Worm (Caenorhabditis elegans): ENCODE measurements around the gene srz-31.

The srz-31 gene

ce11 chrIV:14158086-14158485 lies 20.9 kb downstream of the srz-31 start, which contains the start of gene R05A10.8:
TSS of gene R05A10.8 (minus strand) at chrIV:14158186.
- no peak for TF ChIP-seq hlh-30 (tag; optimal IDR thresholded peaks at IDR 0.05; ENCODE audit: insufficient read depth)
- TF ChIP-seq ceh-6 (GFP tag; optimal IDR thresholded peaks at IDR 0.05), result no peak
- no peak for TF ChIP-seq fax-1 (tag; optimal IDR thresholded peaks at IDR 0.05)
- TF ChIP-seq eyg-1 (tag; optimal IDR thresholded peaks at IDR 0.05), result no peak
- TF ChIP-seq K02D7.2 (tag; optimal IDR thresholded peaks at IDR 0.05), result no peak
- TF ChIP-seq ztf-16 (tag; optimal IDR thresholded peaks at IDR 0.05), result no peak
- no peak for TF ChIP-seq ahr-1 (tag; optimal IDR thresholded peaks at IDR 0.05)
- TF ChIP-seq mec-3 (tag; optimal IDR thresholded peaks at IDR 0.05; ENCODE audit: borderline replicate concordance), result no peak
- TF ChIP-seq C08G9.2 (tag; optimal IDR thresholded peaks at IDR 0.05), result no peak
- no peak for TF ChIP-seq fkh-10 (GFP tag; optimal IDR thresholded peaks at IDR 0.05)
- TF ChIP-seq sox-4 (tag; optimal IDR thresholded peaks at IDR 0.05), result no peak
- TF ChIP-seq unc-55 (GFP tag; optimal IDR thresholded peaks at IDR 0.05), result no peak
- TF ChIP-seq pax-1 (tag; optimal IDR thresholded peaks at IDR 0.05), result no peak
- no peak for TF ChIP-seq dve-1 (tag; optimal IDR thresholded peaks at IDR 0.05)
- no peak for TF ChIP-seq zip-5 (tag; optimal IDR thresholded peaks at IDR 0.05)

ce11 chrIV:14162772-14163171 lies 25.6 kb downstream of the srz-31 start, which contains the start of gene R05A10.7:
TSS of gene R05A10.7 (minus strand) at chrIV:14162872.
- TF ChIP-seq unc-3 (GFP tag; conservative IDR thresholded peaks at IDR 0.05) (no peak), unc-3 (tag; optimal IDR thresholded peaks at IDR 0.05) (no peak), ztf-16 (tag; optimal IDR thresholded peaks at IDR 0.05) (no peak), gmeb-2 (tag; optimal IDR thresholded peaks at IDR 0.05) (no peak), ama-1 (optimal IDR thresholded peaks at IDR 0.05) (no peak), pax-1 (tag; optimal IDR thresholded peaks at IDR 0.05) (no peak), ceh-19 (GFP tag; optimal IDR thresholded peaks at IDR 0.05) (no peak), T23F11.4 (GFP tag; optimal IDR thresholded peaks at IDR 0.05) (no peak), ceh-9 (tag; optimal IDR thresholded peaks at IDR 0.05) (no peak), pha-2 (tag; optimal IDR thresholded peaks at IDR 0.05) (no peak), zip-5 (tag; optimal IDR thresholded peaks at IDR 0.05) (no peak), fkh-10 (GFP tag; optimal IDR thresholded peaks at IDR 0.05) (no peak), ets-4 (tag; optimal IDR thresholded peaks at IDR 0.05) (no peak), hlh-13 (GFP tag; optimal IDR thresholded peaks at IDR 0.05) (no peak), hlh-30 (tag; optimal IDR thresholded peaks at IDR 0.05; ENCODE audit: insufficient read depth) (no peak)

- TF ChIP-seq ref-2 (tag; optimal IDR thresholded peaks at IDR 0.05) (no peak), ceh-19 (GFP tag; optimal IDR thresholded peaks at IDR 0.05) (no peak), C38D4.7 (GFP tag; optimal IDR thresholded peaks at IDR 0.05) (no peak), dve-1 (tag; optimal IDR thresholded peaks at IDR 0.05) (no peak), mec-3 (tag; optimal IDR thresholded peaks at IDR 0.05; ENCODE audit: borderline replicate concordance) (no peak), ahr-1 (tag; optimal IDR thresholded peaks at IDR 0.05) (no peak), C08G9.2 (tag; optimal IDR thresholded peaks at IDR 0.05) (no peak), pqm-1 (tag; optimal IDR thresholded peaks at IDR 0.05) (no peak), unc-55 (GFP tag; optimal IDR thresholded peaks at IDR 0.05) (no peak), sox-4 (tag; optimal IDR thresholded peaks at IDR 0.05) (no peak), ceh-45 (GFP tag; IDR thresholded peaks at IDR 0.05) (no peak), nfya-1 (tag; optimal IDR thresholded peaks at IDR 0.05) (no peak)
Measured at ce11 chrIV:14164109-14164508, 26.9 kb downstream of the srz-31 start.

- TF ChIP-seq T23F11.4 (GFP tag; optimal IDR thresholded peaks at IDR 0.05), result no peak
- TF ChIP-seq ceh-22 (tag; optimal IDR thresholded peaks at IDR 0.05), result no peak
- TF ChIP-seq pha-2 (tag; optimal IDR thresholded peaks at IDR 0.05), result no peak
- no peak for TF ChIP-seq C08G9.2 (tag; optimal IDR thresholded peaks at IDR 0.05)
- TF ChIP-seq F13H6.1 (tag; optimal IDR thresholded peaks at IDR 0.05), result no peak
- no peak for TF ChIP-seq elt-4 (tag; optimal IDR thresholded peaks at IDR 0.05)
- TF ChIP-seq odd-2 (tag; optimal IDR thresholded peaks at IDR 0.05), result no peak
- no peak for TF ChIP-seq pax-1 (tag; optimal IDR thresholded peaks at IDR 0.05)
- TF ChIP-seq ets-4 (tag; optimal IDR thresholded peaks at IDR 0.05), result no peak
- no peak for TF ChIP-seq unc-3 (GFP tag; conservative IDR thresholded peaks at IDR 0.05)
- no peak for TF ChIP-seq unc-3 (tag; optimal IDR thresholded peaks at IDR 0.05)
- no peak for TF ChIP-seq K09A11.1 (tag; optimal IDR thresholded peaks at IDR 0.05; ENCODE audit: insufficient read depth)
- no peak for TF ChIP-seq ceh-45 (GFP tag; IDR thresholded peaks at IDR 0.05)
- no peak for TF ChIP-seq lim-6 (tag; optimal IDR thresholded peaks at IDR 0.05)
- no peak for TF ChIP-seq pat-9 (tag; optimal IDR thresholded peaks at IDR 0.05)
- no peak for TF ChIP-seq eyg-1 (tag; optimal IDR thresholded peaks at IDR 0.05)
Measured at ce11 chrIV:14165476-14165875, 28.3 kb downstream of the srz-31 start, which contains the start of gene R05A10.6. TSS of gene R05A10.6 (plus strand) at chrIV:14165776.

All from whole organism, late embryonic.